Worm (Caenorhabditis elegans): ENCODE results near the gene nhr-84.
A peak's percentile ranks its signal among the peaks of the same experiment; 100 is the strongest.

- no peak for TF ChIP-seq ceh-90 (tag; optimal IDR thresholded peaks at IDR 0.05)
- TF ChIP-seq lin-14 (GFP tag; optimal IDR thresholded peaks at IDR 0.05) = no peak
- no peak for TF ChIP-seq blmp-1 (tag; optimal IDR thresholded peaks at IDR 0.05)
- no peak for TF ChIP-seq tbx-2 (tag; optimal IDR thresholded peaks at IDR 0.05)
- no peak for TF ChIP-seq egl-27 (tag; optimal IDR thresholded peaks at IDR 0.05)
- peak; percentile 87 for TF ChIP-seq elt-2 (tag; optimal IDR thresholded peaks at IDR 0.05)
- TF ChIP-seq unc-30 (tag; optimal IDR thresholded peaks at IDR 0.05) = no peak
- TF ChIP-seq ceh-8 (GFP tag; optimal IDR thresholded peaks at IDR 0.05) = no peak
- TF ChIP-seq ceh-82 (tag; optimal IDR thresholded peaks at IDR 0.05) = no peak
- no peak for TF ChIP-seq sup-37 (GFP tag; optimal IDR thresholded peaks at IDR 0.05)
Measured at ce11 chrV:15887708-15888295, 8.4 kb upstream of the nhr-84 start.

Measured in whole organism, L1 larva.